Fruit fly (Drosophila melanogaster): ENCODE results near the gene Fntb.

The Fntb gene

DNA sequence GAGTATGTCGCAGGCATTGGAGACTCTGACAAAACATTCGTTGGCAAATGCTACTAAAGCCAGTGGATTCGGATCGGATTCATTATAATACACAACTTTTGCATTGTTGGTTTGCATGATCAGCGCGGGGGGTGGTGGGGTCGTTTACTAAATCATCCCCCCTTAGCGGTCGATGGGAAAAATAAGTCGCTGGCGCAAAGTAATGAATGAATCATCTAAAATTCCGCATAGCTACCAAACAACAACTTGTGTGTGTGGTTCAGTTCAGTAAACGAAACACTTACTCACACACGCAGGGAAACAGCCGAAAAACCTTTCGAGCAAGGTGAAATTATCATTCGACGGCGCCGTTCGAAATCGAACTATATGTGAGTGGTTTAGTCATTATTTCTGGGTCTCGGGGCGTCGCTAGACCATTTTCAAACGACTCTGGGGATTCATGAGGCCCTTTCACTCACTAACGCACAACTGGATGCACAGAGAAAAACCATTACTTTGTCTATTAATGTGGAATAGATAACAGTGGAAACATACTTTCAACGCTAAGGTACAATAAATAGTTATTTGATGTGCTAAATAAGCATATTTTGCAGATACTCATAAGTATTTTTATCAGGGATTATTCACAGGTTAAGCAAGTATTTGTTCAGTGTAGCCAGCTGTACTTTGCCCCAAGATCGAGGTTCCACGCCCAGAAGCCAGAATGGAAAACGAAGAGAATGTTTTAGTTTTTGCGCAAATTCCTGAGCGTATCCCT is 15.8 kb downstream of the Fntb start (continued):
- peak; percentile 70 for TF ChIP-seq CG5953 (GFP tag; IDR thresholded peaks at IDR 0.05)
- peak; percentile 75 for TF ChIP-seq wek (GFP tag; optimal IDR thresholded peaks at IDR 0.05)
- TF ChIP-seq exex (tag; optimal IDR thresholded peaks at IDR 0.05): no peak
- no peak for TF ChIP-seq pros (GFP tag; optimal IDR thresholded peaks at IDR 0.05)
- TF ChIP-seq CG4424 (GFP tag; optimal IDR thresholded peaks at IDR 0.05): no peak
- TF ChIP-seq CG13894 (tag; optimal IDR thresholded peaks at IDR 0.05): no peak
- TF ChIP-seq CG4282 (GFP tag; optimal IDR thresholded peaks at IDR 0.05): peak; percentile 45
- no peak for TF ChIP-seq lov (optimal IDR thresholded peaks at IDR 0.05)
- TF ChIP-seq lov (GFP tag; IDR thresholded peaks at IDR 0.05): peak; percentile 84
- peak; percentile 71; the same call in 1 of the 2 replicates for TF ChIP-seq CG7372 (GFP tag; IDR thresholded peaks at IDR 0.05)
- TF ChIP-seq CG14441 (GFP tag; IDR thresholded peaks at IDR 0.05): peak; percentile 76
- peak; percentile 82 for TF ChIP-seq lmd (GFP tag; IDR thresholded peaks at IDR 0.05)
- no peak for TF ChIP-seq CkIIα-i1 (GFP tag; IDR thresholded peaks at IDR 0.05)
- TF ChIP-seq Sry-β (GFP tag; optimal IDR thresholded peaks at IDR 0.05): peak; percentile 41
- TF ChIP-seq CG6689 (GFP tag; IDR thresholded peaks at IDR 0.05): peak; percentile 72
- TF ChIP-seq Tbp (GFP tag; optimal IDR thresholded peaks at IDR 0.05): no peak
- TF ChIP-seq CG15269 (tag; optimal IDR thresholded peaks at IDR 0.05): peak; percentile 56
- no peak for TF ChIP-seq stwl (tag; optimal IDR thresholded peaks at IDR 0.05)
- no peak for TF ChIP-seq nerfin-1 (tag; optimal IDR thresholded peaks at IDR 0.05)
- TF ChIP-seq pum (GFP tag; optimal IDR thresholded peaks at IDR 0.05): peak; percentile 25
- no peak for TF ChIP-seq Sry-δ (GFP tag; optimal IDR thresholded peaks at IDR 0.05)
- TF ChIP-seq CG4730 (GFP tag; IDR thresholded peaks at IDR 0.05): peak; percentile 70
- TF ChIP-seq E2f1 (GFP tag; IDR thresholded peaks at IDR 0.05): peak; percentile 81
- TF ChIP-seq Side (GFP tag; optimal IDR thresholded peaks at IDR 0.05): peak; percentile 42
- TF ChIP-seq CG8944 (GFP tag; optimal IDR thresholded peaks at IDR 0.05): no peak
- no peak for TF ChIP-seq lbe (GFP tag; optimal IDR thresholded peaks at IDR 0.05)
- TF ChIP-seq HLH3B (GFP tag; IDR thresholded peaks at IDR 0.05): peak; percentile 87
- peak; percentile 52 for TF ChIP-seq CG7839 (tag; optimal IDR thresholded peaks at IDR 0.05)
- TF ChIP-seq CG6854 (GFP tag; optimal IDR thresholded peaks at IDR 0.05): no peak
- TF ChIP-seq Hand (GFP tag; optimal IDR thresholded peaks at IDR 0.05): no peak
- TF ChIP-seq chn (GFP tag; optimal IDR thresholded peaks at IDR 0.05): peak; percentile 13
- TF ChIP-seq CG7271 (tag; optimal IDR thresholded peaks at IDR 0.05): no peak
- peak; percentile 80 for TF ChIP-seq esg (GFP tag; conservative IDR thresholded peaks at IDR 0.05)
- no peak for TF ChIP-seq CG15073 (GFP tag; optimal IDR thresholded peaks at IDR 0.05)
- no peak for TF ChIP-seq Lpt (GFP tag; optimal IDR thresholded peaks at IDR 0.05)
- no peak for TF ChIP-seq Hmx (GFP tag; optimal IDR thresholded peaks at IDR 0.05)
- peak; percentile 68 for TF ChIP-seq crol (GFP tag; IDR thresholded peaks at IDR 0.05)
- peak; percentile 81 for TF ChIP-seq CG8765 (GFP tag; IDR thresholded peaks at IDR 0.05)
- TF ChIP-seq scrt (GFP tag; optimal IDR thresholded peaks at IDR 0.05): peak; percentile 44
- TF ChIP-seq CG3995 (GFP tag; optimal IDR thresholded peaks at IDR 0.05): peak; percentile 49
- peak; percentile 80 for TF ChIP-seq Sox102F (GFP tag; optimal IDR thresholded peaks at IDR 0.05)
- peak; percentile 30 for TF ChIP-seq CG11093 (GFP tag; IDR thresholded peaks at IDR 0.05)
- peak; percentile 75 for TF ChIP-seq CG9727 (GFP tag; optimal IDR thresholded peaks at IDR 0.05)
- no peak for TF ChIP-seq cad (GFP tag; optimal IDR thresholded peaks at IDR 0.05)
- TF ChIP-seq CG10979 (tag; optimal IDR thresholded peaks at IDR 0.05): peak; percentile 64
- TF ChIP-seq Asciz (GFP tag; optimal IDR thresholded peaks at IDR 0.05): no peak
- peak; percentile 81 for TF ChIP-seq dmrt11E (tag; optimal IDR thresholded peaks at IDR 0.05)
- no peak for TF ChIP-seq Max (GFP tag; optimal IDR thresholded peaks at IDR 0.05)
- no peak for TF ChIP-seq p53 (GFP tag; optimal IDR thresholded peaks at IDR 0.05)
- TF ChIP-seq HLHmδ (GFP tag; optimal IDR thresholded peaks at IDR 0.05): no peak
- TF ChIP-seq aop (GFP tag; IDR thresholded peaks at IDR 0.05): 0 out of 2 replicates have a peak, but pooled peaks have one; percentile 5

All from whole organism, embryonic.